Fruit fly (Drosophila melanogaster) whole organism, prepupa: ENCODE data around the gene CG42828.

Source experiments
- CG16779 ChIP-seq: fragments of 200-800 bp; sonication (Bioruptor generic); optimal IDR thresholded peaks from 3 replicates; lab custom pipeline; 2017; ENCODE audit warnings: missing biosample characterization, mild to moderate bottlenecking, missing genetic modification characterization
- CG3919 ChIP-seq: fragments of 200-800 bp; sonication (Bioruptor generic); optimal IDR thresholded peaks from 3 replicates; lab custom pipeline; 2016; ENCODE audit warnings: missing biosample characterization, missing genetic modification characterization
- CG6163 ChIP-seq: fragments of 200-800 bp; sonication (Bioruptor generic); IDR thresholded peaks from 3 replicates; pipeline ENCODE4 v1.3.6; 2022; ENCODE audit warnings: missing biosample characterization, missing genetic modification characterization
- achi ChIP-seq: fragments of 200-800 bp; sonication (Bioruptor generic); optimal IDR thresholded peaks from 3 replicates; lab custom pipeline; 2016; ENCODE audit warnings: missing biosample characterization, missing genetic modification characterization
- dsx ChIP-seq: fragments of 200-800 bp; optimal IDR thresholded peaks from 3 replicates; lab custom pipeline; 2019; ENCODE audit warnings: missing biosample characterization, mild to moderate bottlenecking, missing genetic modification characterization, moderate library complexity; ENCODE audit not compliant: poor library complexity, severe bottlenecking

DNA sequence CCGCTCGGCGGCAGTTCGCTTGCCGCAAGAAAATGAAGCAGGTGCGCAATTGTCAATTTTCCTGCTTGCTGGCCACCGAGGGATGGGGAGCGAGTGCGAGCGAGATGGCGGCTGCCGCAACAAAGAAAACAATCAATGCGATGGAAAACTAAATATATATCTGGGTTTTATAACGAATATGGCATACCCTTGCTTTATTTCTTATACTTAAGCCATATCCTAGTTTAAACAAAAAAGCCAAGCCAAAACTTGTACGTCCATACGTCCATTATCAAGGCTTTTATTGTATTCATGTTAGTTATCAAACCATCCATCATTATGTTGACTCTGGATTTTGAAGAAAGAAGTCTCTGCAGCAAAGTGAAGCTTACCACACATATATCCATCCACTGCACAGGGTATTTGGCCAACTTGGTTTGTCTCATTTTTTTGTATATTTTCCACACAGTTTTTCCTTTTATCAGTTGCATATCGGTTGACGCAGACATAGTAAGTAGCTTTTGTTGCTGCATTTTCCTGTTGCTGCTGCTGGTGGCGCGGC lies 17.3 kb downstream of the CG42828 start:
- no peak for TF ChIP-seq CG6163 (GFP tag; lab: Robert Waterston, UW)
- TF ChIP-seq dsx = no peak
- no peak for TF ChIP-seq CG3919
- TF ChIP-seq achi (GFP tag; lab: Kevin White, UChicago) = no peak
- TF ChIP-seq CG16779 (tag; lab: Kevin White, UChicago) = no peak
